Worm (Caenorhabditis elegans): ENCODE measurements around the gene C02B4.3.

DNA sequence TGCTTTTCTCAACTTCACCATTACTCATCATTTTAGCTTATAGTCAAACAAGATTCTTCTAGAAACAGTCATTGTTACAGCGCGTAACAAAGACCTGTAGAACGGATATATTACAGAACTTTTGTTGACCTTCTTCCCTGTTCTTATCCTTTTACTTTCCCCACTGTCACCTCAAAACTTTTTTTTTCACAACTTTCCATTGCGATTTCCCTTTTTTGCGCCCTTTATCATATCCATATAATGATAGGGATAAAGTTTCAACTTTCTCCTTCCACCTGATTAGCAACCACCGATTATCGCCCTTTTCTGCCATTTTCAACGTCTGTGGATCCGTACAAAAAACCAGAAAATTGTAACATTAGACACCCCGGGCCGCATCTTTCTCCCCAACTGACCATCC, 17.5 kb upstream of the C02B4.3 start:
- TF ChIP-seq ceh-6 (GFP tag; optimal IDR thresholded peaks at IDR 0.05) (no peak), tbx-7 (tag; optimal IDR thresholded peaks at IDR 0.05) (no peak), syd-9 (tag; optimal IDR thresholded peaks at IDR 0.05) (no peak)

Measured in whole organism, late embryonic.